Worm (Caenorhabditis elegans) whole organism, late embryonic: ENCODE data around the gene Y7A5A.6.

Experiments
- F13H6.1 ChIP-seq: sonication (generic microtip); optimal IDR thresholded peaks from 2 replicates; lab custom pipeline; 2016; ENCODE audit warnings: missing genetic modification characterization, missing compliant biosample characterization
- K09A11.1 ChIP-seq: sonication (generic microtip); optimal IDR thresholded peaks from 2 replicates; lab custom pipeline; 2017; ENCODE audit warnings: antibody characterized with exemption, mild to moderate bottlenecking, missing genetic modification characterization, missing compliant biosample characterization; ENCODE audit not compliant: insufficient read depth
- ceh-19 ChIP-seq: fragments of 200-800 bp; sonication (Bioruptor generic); optimal IDR thresholded peaks from 2 replicates; lab custom pipeline; 2018; ENCODE audit warnings: mild to moderate bottlenecking, missing genetic modification characterization, missing compliant biosample characterization
- che-1 ChIP-seq: sonication (generic microtip); optimal IDR thresholded peaks from 2 replicates; lab custom pipeline; 2016; ENCODE audit warnings: mild to moderate bottlenecking, missing genetic modification characterization, missing compliant biosample characterization
- eyg-1 ChIP-seq: sonication (generic microtip); optimal IDR thresholded peaks from 2 replicates; lab custom pipeline; 2016; ENCODE audit warnings: missing genotype, missing genetic modification characterization, missing compliant biosample characterization
- fkh-10 ChIP-seq: fragments of 150-350 bp; optimal IDR thresholded peaks from 2 replicates; lab custom pipeline; 2014; ENCODE audit warnings: missing biosample characterization, missing genetic modification reagents, missing genetic modification characterization
- hlh-30 ChIP-seq: sonication (generic microtip); optimal IDR thresholded peaks from 2 replicates; lab custom pipeline; 2017; ENCODE audit warnings: antibody characterized with exemption, missing genetic modification characterization, missing compliant biosample characterization; ENCODE audit not compliant: insufficient read depth
- lin-11 ChIP-seq: fragments of 200-800 bp; sonication (Bioruptor generic); optimal IDR thresholded peaks from 2 replicates; lab custom pipeline; 2018; ENCODE audit warnings: mild to moderate bottlenecking, missing genetic modification characterization, missing compliant biosample characterization
- ref-2 ChIP-seq: sonication (generic microtip); optimal IDR thresholded peaks from 2 replicates; lab custom pipeline; 2016; ENCODE audit warnings: missing genetic modification characterization, missing compliant biosample characterization
- ttx-3 ChIP-seq: sonication (generic microtip); optimal IDR thresholded peaks from 2 replicates; lab custom pipeline; 2016; ENCODE audit warnings: missing genetic modification reagents, missing genetic modification characterization, missing compliant biosample characterization
- unc-55 ChIP-seq: sonication (generic microtip); optimal IDR thresholded peaks from 2 replicates; lab custom pipeline; 2017; ENCODE audit warnings: missing biosample characterization, missing genetic modification reagents, missing genetic modification characterization

- TF ChIP-seq ceh-19 (GFP tag; lab: Kevin White, UChicago) (no peak), fkh-10 (GFP tag; lab: Kevin White, UChicago) (no peak), ref-2 (tag; lab: Kevin White, UChicago) (no peak), F13H6.1 (no peak), ttx-3 (tag; lab: Kevin White, UChicago) (no peak), lin-11 (tag; lab: Kevin White, UChicago) (no peak), K09A11.1 (no peak), che-1 (no peak), unc-55 (GFP tag; lab: Kevin White, UChicago) (no peak), hlh-30 (tag; lab: Kevin White, UChicago) (no peak), eyg-1 (no peak)
Measured at ce11 chrX:15801827-15802226, 2.3 kb upstream of the Y7A5A.6 start.
